Fruit fly (Drosophila melanogaster) whole organism, embryonic: ENCODE measurements around the gene Pi3K68D.

Source experiments
- ATbp ChIP-seq: fragments of 200-800 bp; sonication (Bioruptor generic); optimal IDR thresholded peaks from 2 replicates; lab custom pipeline; 2017; ENCODE audit warnings: missing biosample characterization, mild to moderate bottlenecking, missing genetic modification characterization, missing genetic modification reagents
- CG10462 ChIP-seq: fragments of 200-800 bp; sonication (Bioruptor generic); optimal IDR thresholded peaks from 2 replicates; lab custom pipeline; 2016; ENCODE audit warnings: missing biosample characterization, missing genetic modification characterization
- CG11085 ChIP-seq: fragments of 200-800 bp; sonication (Bioruptor generic); IDR thresholded peaks from 2 replicates; pipeline ENCODE4 v1.3.6; 2022; ENCODE audit warnings: missing biosample characterization, missing genetic modification characterization
- CG11696 ChIP-seq: fragments of 200-800 bp; sonication (Bioruptor generic); IDR thresholded peaks from 2 replicates; pipeline ENCODE4 v1.3.6; 2022; ENCODE audit warnings: missing biosample characterization, missing genetic modification characterization
- CG12071 ChIP-seq: fragments of 200-800 bp; sonication (Bioruptor generic); optimal IDR thresholded peaks from 3 replicates; lab custom pipeline; 2018; ENCODE audit warnings: missing biosample characterization, mild to moderate bottlenecking, missing genetic modification characterization
- CG12942 ChIP-seq: fragments of 200-800 bp; sonication (Bioruptor generic); optimal IDR thresholded peaks from 3 replicates; lab custom pipeline; 2016; ENCODE audit warnings: missing biosample characterization, missing genetic modification characterization
- CG13424 ChIP-seq: fragments of 200-800 bp; sonication (Bioruptor generic); optimal IDR thresholded peaks from 2 replicates; lab custom pipeline; 2019; ENCODE audit warnings: missing biosample characterization, mild to moderate bottlenecking, missing genetic modification characterization, moderate library complexity
- CG15269 ChIP-seq: fragments of 200-800 bp; sonication (Bioruptor generic); optimal IDR thresholded peaks from 2 replicates; lab custom pipeline; 2018; ENCODE audit warnings: missing biosample characterization, mild to moderate bottlenecking, missing genetic modification characterization, moderate library complexity
- CG1647 ChIP-seq: fragments of 200-800 bp; sonication (Bioruptor generic); optimal IDR thresholded peaks from 3 replicates; lab custom pipeline; 2016; ENCODE audit warnings: missing biosample characterization, missing genetic modification characterization
- CG18599 ChIP-seq: fragments of 200-800 bp; sonication (Bioruptor generic); optimal IDR thresholded peaks from 3 replicates; lab custom pipeline; 2017; ENCODE audit warnings: missing biosample characterization, missing genetic modification characterization, mild to moderate bottlenecking, moderate library complexity, missing genetic modification reagents
- CG3407 ChIP-seq: fragments of 200-800 bp; sonication (Bioruptor generic); optimal IDR thresholded peaks from 2 replicates; lab custom pipeline; 2018; ENCODE audit warnings: missing biosample characterization, mild to moderate bottlenecking, missing genetic modification characterization
- CG34224 ChIP-seq: fragments of 200-800 bp; sonication (Bioruptor generic); IDR thresholded peaks from 3 replicates; pipeline ENCODE4 v1.3.6; 2022; ENCODE audit warnings: missing biosample characterization, missing genetic modification characterization; ENCODE audit not compliant: partially characterized antibody
- CG4730 ChIP-seq: fragments of 200-800 bp; sonication (Bioruptor generic); IDR thresholded peaks from 2 replicates; pipeline ENCODE4 v1.3.6; 2022; ENCODE audit warnings: missing biosample characterization, missing genetic modification characterization
- CG6689 ChIP-seq: fragments of 200-800 bp; sonication (Bioruptor generic); IDR thresholded peaks from 2 replicates; pipeline ENCODE4 v1.3.6; 2022; ENCODE audit warnings: missing biosample characterization, missing genetic modification characterization
- CG8089 ChIP-seq: fragments of 200-800 bp; sonication (Bioruptor generic); optimal IDR thresholded peaks from 3 replicates; lab custom pipeline; 2016; ENCODE audit warnings: missing biosample characterization, missing genetic modification characterization
- CG9727 ChIP-seq: fragments of 200-800 bp; sonication (Bioruptor generic); optimal IDR thresholded peaks from 3 replicates; lab custom pipeline; 2017; ENCODE audit warnings: missing biosample characterization, mild to moderate bottlenecking, missing genetic modification characterization
- CG9797 ChIP-seq: fragments of 200-800 bp; sonication (Bioruptor generic); optimal IDR thresholded peaks from 3 replicates; lab custom pipeline; 2018; ENCODE audit warnings: missing biosample characterization, mild to moderate bottlenecking, missing genetic modification characterization
- Dp ChIP-seq: fragments of 200-800 bp; sonication (Bioruptor generic); optimal IDR thresholded peaks from 2 replicates; lab custom pipeline; 2018; ENCODE audit warnings: missing biosample characterization, mild to moderate bottlenecking, missing genetic modification characterization, moderate library complexity
- Dref ChIP-seq: fragments of 200-800 bp; sonication (Bioruptor generic); IDR thresholded peaks from 2 replicates; pipeline ENCODE4 v1.3.6; 2022; ENCODE audit warnings: missing biosample characterization, missing genetic modification characterization
- E2f2 ChIP-seq: fragments of 200-800 bp; sonication (Bioruptor generic); IDR thresholded peaks from 2 replicates; pipeline ENCODE4 v1.3.6; 2022; ENCODE audit warnings: missing biosample characterization, missing genetic modification characterization
- ERR ChIP-seq: fragments of 200-800 bp; sonication (Bioruptor generic); optimal IDR thresholded peaks from 2 replicates; lab custom pipeline; 2016; ENCODE audit warnings: missing biosample characterization, missing genetic modification characterization
- Ets65A ChIP-seq: fragments of 200-800 bp; sonication (Bioruptor generic); peaks from one replicate; lab custom pipeline; 2016; ENCODE audit warnings: missing biosample characterization, missing genetic modification characterization
- Ets97D ChIP-seq: fragments of 200-800 bp; sonication (Bioruptor generic); optimal IDR thresholded peaks from 3 replicates; lab custom pipeline; 2016; ENCODE audit warnings: missing biosample characterization, missing genetic modification characterization
- Gsc ChIP-seq: fragments of 200-800 bp; sonication (Bioruptor generic); IDR thresholded peaks from 2 replicates; pipeline ENCODE4 v1.3.6; 2022; ENCODE audit warnings: missing biosample characterization, missing genetic modification characterization
- HLH3B ChIP-seq: fragments of 200-800 bp; sonication (Bioruptor generic); IDR thresholded peaks from 2 replicates; pipeline ENCODE4 v1.3.6; 2022; ENCODE audit warnings: missing biosample characterization, missing genetic modification characterization
- Hmr ChIP-seq: fragments of 200-800 bp; sonication (Bioruptor generic); optimal IDR thresholded peaks from 3 replicates; lab custom pipeline; 2017; ENCODE audit warnings: mild to moderate bottlenecking, missing biosample characterization, missing genetic modification reagents, missing genetic modification characterization
- Hr39 ChIP-seq: fragments of >200 bp; optimal IDR thresholded peaks from 2 replicates; lab custom pipeline; 2017
- Lpt ChIP-seq: fragments of >200 bp; optimal IDR thresholded peaks from 2 replicates; lab custom pipeline; 2018; ENCODE audit warnings: missing biosample characterization, missing genetic modification characterization
- Nf-YA ChIP-seq: fragments of 200-800 bp; sonication (Bioruptor generic); IDR thresholded peaks from 2 replicates; pipeline ENCODE4 v1.3.6; 2022; ENCODE audit warnings: missing biosample characterization, missing genetic modification characterization
- Optix ChIP-seq: fragments of 200-800 bp; sonication (Bioruptor generic); IDR thresholded peaks from 3 replicates; pipeline ENCODE4 v1.3.6; 2022; ENCODE audit warnings: missing biosample characterization, missing genetic modification characterization
- PHDP ChIP-seq: fragments of 200-800 bp; sonication (Bioruptor generic); optimal IDR thresholded peaks from 3 replicates; lab custom pipeline; 2018; ENCODE audit warnings: missing biosample characterization, mild to moderate bottlenecking, missing genetic modification characterization, moderate library complexity
- Spps ChIP-seq: fragments of 200-800 bp; sonication (Bioruptor generic); optimal IDR thresholded peaks from 2 replicates; lab custom pipeline; 2018; ENCODE audit warnings: missing biosample characterization, mild to moderate bottlenecking, missing genetic modification characterization
- al ChIP-seq: fragments of 200-800 bp; sonication (Bioruptor generic); IDR thresholded peaks from 2 replicates; pipeline ENCODE4 v1.3.6; 2022; ENCODE audit warnings: missing biosample characterization, missing genetic modification characterization
- bcd ChIP-seq: fragments of 200-800 bp; sonication (Bioruptor generic); optimal IDR thresholded peaks from 2 replicates; lab custom pipeline; 2017; ENCODE audit warnings: missing biosample characterization, mild to moderate bottlenecking, missing genetic modification characterization
- bsh ChIP-seq, 2 experiments: fragments of 200-800 bp; sonication (Bioruptor generic); optimal IDR thresholded peaks; 2 replicates each; lab custom pipeline; 2017 to 2018; ENCODE audit warnings: mild to moderate bottlenecking in 2 of 2, missing biosample characterization in 2 of 2, missing genetic modification characterization in 2 of 2, moderate library complexity in 1 of 2
- dati ChIP-seq: fragments of 200-800 bp; sonication (Bioruptor generic); IDR thresholded peaks from 2 replicates; pipeline ENCODE4 v1.3.6; 2022; ENCODE audit warnings: missing biosample characterization, missing genetic modification characterization
- eyg ChIP-seq: fragments of 200-800 bp; sonication (Bioruptor generic); optimal IDR thresholded peaks from 3 replicates; lab custom pipeline; 2016; ENCODE audit warnings: missing biosample characterization, missing genetic modification characterization
- fd3F ChIP-seq: fragments of 200-800 bp; sonication (Bioruptor generic); optimal IDR thresholded peaks from 2 replicates; lab custom pipeline; 2018; ENCODE audit warnings: missing biosample characterization, mild to moderate bottlenecking, missing genetic modification characterization, moderate library complexity
- gem ChIP-seq: fragments of 200-800 bp; sonication (Bioruptor generic); optimal IDR thresholded peaks from 2 replicates; lab custom pipeline; 2019; ENCODE audit warnings: missing biosample characterization, mild to moderate bottlenecking, missing genetic modification characterization, moderate library complexity
- inv ChIP-seq: fragments of 200-800 bp; sonication (Bioruptor generic); IDR thresholded peaks from 2 replicates; pipeline ENCODE4 v1.3.6; 2022; ENCODE audit warnings: missing biosample characterization, missing genetic modification characterization; ENCODE audit not compliant: partially characterized antibody
- jigr1 ChIP-seq: fragments of 200-800 bp; sonication (Bioruptor generic); IDR thresholded peaks from 3 replicates; pipeline ENCODE4 v1.3.6; 2022; ENCODE audit warnings: missing biosample characterization, missing genetic modification characterization
- jumu ChIP-seq: fragments of 200-800 bp; sonication (Bioruptor generic); optimal IDR thresholded peaks from 3 replicates; lab custom pipeline; 2016; ENCODE audit warnings: missing biosample characterization, missing genetic modification characterization
- kni ChIP-seq: fragments of 200-800 bp; sonication (Bioruptor generic); optimal IDR thresholded peaks from 3 replicates; lab custom pipeline; 2017; ENCODE audit warnings: mild to moderate bottlenecking, missing biosample characterization, missing genetic modification reagents, missing genetic modification characterization
- lab ChIP-seq: fragments of 200-800 bp; sonication (Bioruptor generic); optimal IDR thresholded peaks from 3 replicates; lab custom pipeline; 2017; ENCODE audit warnings: missing biosample characterization, missing genetic modification characterization, mild to moderate bottlenecking, moderate library complexity, missing genetic modification reagents
- p53 ChIP-seq: fragments of 200-800 bp; sonication (Bioruptor generic); optimal IDR thresholded peaks from 2 replicates; lab custom pipeline; 2016; ENCODE audit warnings: missing biosample characterization, missing genetic modification characterization
- pb ChIP-seq: fragments of 200-800 bp; sonication (Bioruptor generic); optimal IDR thresholded peaks from 3 replicates; lab custom pipeline; 2016; ENCODE audit warnings: missing biosample characterization, missing genetic modification characterization
- prd ChIP-seq, 3 experiments: fragments of >200 bp in 2 of 3; fragments of 200-800 bp in 1 of 3; sonication (Bioruptor generic) in 1 of 3; optimal IDR thresholded peaks in 2 of 3; IDR thresholded peaks in 1 of 3; 2 replicates in 2 of 3; 3 replicates in 1 of 3; pipeline versions ENCODE4 v1.3.6 to Lab custom; 2017 to 2022; ENCODE audit warnings: missing biosample characterization in 1 of 3, missing genetic modification characterization in 1 of 3
- pros ChIP-seq: fragments of 200-800 bp; sonication (Bioruptor generic); optimal IDR thresholded peaks from 3 replicates; lab custom pipeline; 2019; ENCODE audit warnings: missing biosample characterization, mild to moderate bottlenecking, missing genetic modification characterization, moderate library complexity
- sens ChIP-seq: fragments of 200-800 bp; sonication (Bioruptor generic); peaks from one replicate; lab custom pipeline; 2016; ENCODE audit warnings: missing biosample characterization, missing genetic modification characterization
- tgo ChIP-seq: fragments of 200-800 bp; sonication (Bioruptor generic); IDR thresholded peaks from 3 replicates; pipeline ENCODE4 v1.3.6; 2022; ENCODE audit warnings: missing biosample characterization, missing genetic modification characterization
- tx ChIP-seq: fragments of 200-800 bp; sonication (Bioruptor generic); optimal IDR thresholded peaks from 2 replicates; lab custom pipeline; 2016; ENCODE audit warnings: missing biosample characterization, missing genetic modification characterization
- wor ChIP-seq: fragments of 200-800 bp; sonication (Bioruptor generic); IDR thresholded peaks from 2 replicates; pipeline ENCODE4 v1.3.6; 2022; ENCODE audit warnings: missing biosample characterization, missing genetic modification characterization
- zfh2 ChIP-seq: fragments of 200-800 bp; sonication (Bioruptor generic); optimal IDR thresholded peaks from 2 replicates; lab custom pipeline; 2016; ENCODE audit warnings: missing biosample characterization, missing genetic modification characterization

Pi3K68D gene

dm6 chr3L:11788195-11788594, 1.6 kb downstream of the Pi3K68D start (continued):
- TF ChIP-seq CG18599 (GFP tag; lab: Kevin White, UChicago) (peak; percentile 47), CG6689 (GFP tag; lab: Robert Waterston, UW) (no peak), wor (GFP tag; lab: Robert Waterston, UW) (no peak), CG13424 (no peak), kni (GFP tag; lab: Kevin White, UChicago) (no peak), bsh (GFP tag; optimal IDR thresholded peaks at IDR 0.05; lab: Kevin White, UChicago) (no peak), CG11085 (GFP tag; lab: Robert Waterston, UW) (no peak), tx (GFP tag; lab: Kevin White, UChicago) (no peak), PHDP (no peak), Gsc (no peak), Hmr (no peak), ATbp (GFP tag; lab: Kevin White, UChicago) (peak; percentile 33), Spps (tag; lab: Kevin White, UChicago) (no peak), HLH3B (no peak), CG3407 (GFP tag; lab: Kevin White, UChicago) (no peak), CG15269 (tag; lab: Kevin White, UChicago) (no peak), gem (tag; lab: Kevin White, UChicago) (no peak), Ets65A (peak; percentile 21), p53 (GFP tag; lab: Kevin White, UChicago) (no peak), Dp (GFP tag; lab: Kevin White, UChicago) (no peak), CG1647 (GFP tag; lab: Kevin White, UChicago) (no peak), fd3F (GFP tag; lab: Kevin White, UChicago) (no peak), pb (GFP tag; lab: Kevin White, UChicago) (no peak), inv (GFP tag; lab: Robert Waterston, UW) (no peak), Optix (GFP tag; lab: Robert Waterston, UW) (no peak), prd (optimal IDR thresholded peaks at IDR 0.05; lab: Kevin White, UChicago) (no peak), prd (GFP tag; IDR thresholded peaks at IDR 0.05; lab: Robert Waterston, UW) (no peak), al (GFP tag; lab: Robert Waterston, UW) (no peak), E2f2 (GFP tag; lab: Robert Waterston, UW) (no peak), bcd (no peak), tgo (GFP tag; lab: Robert Waterston, UW) (no peak), CG9727 (no peak), pros (GFP tag; lab: Kevin White, UChicago) (no peak), CG8089 (GFP tag; lab: Kevin White, UChicago) (no peak), Ets97D (GFP tag; lab: Kevin White, UChicago) (no peak), CG9797 (GFP tag; lab: Kevin White, UChicago) (no peak), lab (GFP tag; lab: Kevin White, UChicago) (peak; percentile 72), eyg (GFP tag; lab: Kevin White, UChicago) (no peak), CG4730 (GFP tag; lab: Robert Waterston, UW) (no peak), Hr39 (lab: Kevin White, UChicago) (no peak), dati (GFP tag; lab: Robert Waterston, UW) (no peak), Nf-YA (0 out of 2 replicates have a peak, but pooled peaks have one; percentile 7), Dref (no peak), CG11696 (no peak), CG12071 (GFP tag; lab: Kevin White, UChicago) (no peak), CG34224 (GFP tag; lab: Robert Waterston, UW) (no peak), CG12942 (no peak), zfh2 (GFP tag; lab: Kevin White, UChicago) (no peak), ERR (GFP tag; lab: Kevin White, UChicago) (no peak), CG10462 (GFP tag; lab: Kevin White, UChicago) (no peak), Lpt (GFP tag; lab: Kevin White, UChicago) (no peak), sens (GFP tag; lab: Kevin White, UChicago) (peak; percentile 33), jumu (no peak), jigr1 (no peak)
